Fruit fly (Drosophila melanogaster): Measurements from ENCODE around the gene kug.

- TF ChIP-seq h (optimal IDR thresholded peaks at IDR 0.05) (no peak), insv (optimal IDR thresholded peaks at IDR 0.05) (no peak)
Observed at dm6 chr3L:20028753-20029152, 23.7 kb downstream of the kug start, which contains the start of gene Lamtor1.
